Worm (Caenorhabditis elegans) whole organism, early embryonic: ENCODE measurements around the gene clec-41.

Experiments used
- B0310.2 ChIP-seq: sonication (generic microtip); optimal IDR thresholded peaks from 2 replicates; lab custom pipeline; 2016; ENCODE audit warnings: mild to moderate bottlenecking, missing genetic modification characterization, missing compliant biosample characterization
- ama-1 ChIP-seq: fragments of 150-350 bp; optimal IDR thresholded peaks from 2 replicates; lab custom pipeline; 2014
- flt-1 ChIP-seq: fragments of 200-800 bp; sonication (Bioruptor generic); IDR thresholded peaks from 2 replicates; pipeline ENCODE4 v1.3.6; 2022; ENCODE audit warnings: missing genetic modification characterization, missing compliant biosample characterization
- hmbx-1 ChIP-seq: sonication (generic microtip); optimal IDR thresholded peaks from 2 replicates; lab custom pipeline; 2016; ENCODE audit warnings: mild to moderate bottlenecking, missing genetic modification characterization, missing compliant biosample characterization
- pes-1 ChIP-seq: fragments of 200-800 bp; sonication (Bioruptor generic); IDR thresholded peaks from 2 replicates; pipeline ENCODE4 v1.3.6; 2022; ENCODE audit warnings: missing genetic modification reagents, missing genetic modification characterization, missing compliant biosample characterization

- TF ChIP-seq flt-1 (no peak), pes-1 (GFP tag; lab: Robert Waterston, UW) (no peak), B0310.2 (no peak), ama-1 (lab: Kevin White, UChicago) (no peak), hmbx-1 (tag; lab: Kevin White, UChicago) (no peak)
These were observed 16.6 kb downstream of the clec-41 start for ce11 chrV:13121266-13121665.
